Worm (Caenorhabditis elegans) whole organism, L4 larva: Measurements from ENCODE around the gene cav-2.
A peak's percentile ranks its signal among the peaks of the same experiment; 100 is the strongest.

ENCODE experiments used
- F10B5.3 ChIP-seq: sonication (generic microtip); optimal IDR thresholded peaks from 2 replicates; lab custom pipeline; 2016; ENCODE audit warnings: mild to moderate bottlenecking, missing genetic modification characterization, missing compliant biosample characterization
- R02D3.7 ChIP-seq: fragments of 150-350 bp; sonication (generic microtip); optimal IDR thresholded peaks from 3 replicates; lab custom pipeline; 2014; ENCODE audit warnings: missing biosample characterization, missing genetic modification characterization
- Y105C5A.15 ChIP-seq: fragments of 200-800 bp; sonication (Bioruptor generic); IDR thresholded peaks from 2 replicates; pipeline ENCODE4 v1.3.6; 2022; ENCODE audit warnings: missing genetic modification characterization, missing compliant biosample characterization
- aha-1 ChIP-seq: fragments of 150-350 bp; peaks from one replicate; lab custom pipeline; 2014; ENCODE audit warnings: missing biosample characterization, missing genetic modification characterization
- aly-2 ChIP-seq: sonication (generic microtip); optimal IDR thresholded peaks from 2 replicates; lab custom pipeline; 2018; ENCODE audit warnings: missing biosample characterization, missing genetic modification characterization
- attf-4 ChIP-seq: sonication (generic microtip); optimal IDR thresholded peaks from 3 replicates; lab custom pipeline; 2017; ENCODE audit warnings: missing biosample characterization, missing genetic modification characterization
- ceh-20 ChIP-seq: fragments of 200-800 bp; sonication (Bioruptor generic); IDR thresholded peaks from 2 replicates; pipeline ENCODE4 v1.3.6; 2022; ENCODE audit warnings: missing genetic modification reagents, missing genetic modification characterization, missing compliant biosample characterization
- ceh-44 ChIP-seq: fragments of 200-800 bp; sonication (Bioruptor generic); IDR thresholded peaks from 2 replicates; pipeline ENCODE4 v1.3.6; 2022; ENCODE audit warnings: missing genetic modification reagents, missing genetic modification characterization, missing compliant biosample characterization
- ceh-62 ChIP-seq: sonication (generic microtip); optimal IDR thresholded peaks from 2 replicates; lab custom pipeline; 2017; ENCODE audit warnings: missing biosample characterization, missing genetic modification characterization
- ceh-82 ChIP-seq: sonication (generic microtip); optimal IDR thresholded peaks from 2 replicates; lab custom pipeline; 2017; ENCODE audit warnings: missing biosample characterization, missing genetic modification characterization
- daf-16 ChIP-seq, 3 experiments: sonication (generic microtip); optimal IDR thresholded peaks; 2 replicates each; lab custom pipeline; 2016 to 2017; ENCODE audit warnings: missing genetic modification characterization in 3 of 3, missing genetic modification reagents in 3 of 3, mild to moderate bottlenecking in 2 of 3, missing compliant biosample characterization in 2 of 3, missing biosample characterization in 1 of 3, moderate library complexity in 1 of 3
- dmd-6 ChIP-seq: fragments of 200-800 bp; sonication (Bioruptor generic); IDR thresholded peaks from 2 replicates; pipeline ENCODE4 v1.3.6; 2022; ENCODE audit warnings: missing genetic modification reagents, missing genetic modification characterization, missing compliant biosample characterization
- dmd-9 ChIP-seq: fragments of 200-800 bp; sonication (Bioruptor generic); IDR thresholded peaks from 2 replicates; pipeline ENCODE4 v1.3.6; 2022; ENCODE audit warnings: missing genetic modification reagents, missing genetic modification characterization, missing compliant biosample characterization
- duxl-1 ChIP-seq: sonication (generic microtip); optimal IDR thresholded peaks from 2 replicates; lab custom pipeline; 2016; ENCODE audit warnings: mild to moderate bottlenecking, missing genetic modification characterization, moderate library complexity, missing compliant biosample characterization; ENCODE audit not compliant: poor library complexity
- dve-1 ChIP-seq: sonication (generic microtip); optimal IDR thresholded peaks from 2 replicates; lab custom pipeline; 2017; ENCODE audit warnings: antibody characterized with exemption, mild to moderate bottlenecking, missing genetic modification characterization, missing compliant biosample characterization; ENCODE audit not compliant: insufficient read depth
- fkh-10 ChIP-seq: fragments of 150-350 bp; optimal IDR thresholded peaks from 2 replicates; lab custom pipeline; 2014; ENCODE audit warnings: missing biosample characterization, missing genetic modification reagents, missing genetic modification characterization
- hmg-1.1 ChIP-seq: fragments of 200-800 bp; sonication (Bioruptor generic); IDR thresholded peaks from 2 replicates; pipeline ENCODE4 v1.3.6; 2022; ENCODE audit warnings: missing genetic modification reagents, missing genetic modification characterization, missing compliant biosample characterization
- jun-1 ChIP-seq: fragments of 150-350 bp; optimal IDR thresholded peaks from 2 replicates; lab custom pipeline; 2014; ENCODE audit warnings: missing biosample characterization, missing genetic modification reagents, missing genetic modification characterization
- lir-3 ChIP-seq: sonication (generic microtip); optimal IDR thresholded peaks from 2 replicates; lab custom pipeline; 2016; ENCODE audit warnings: mild to moderate bottlenecking, missing genetic modification characterization, missing compliant biosample characterization
- madf-9 ChIP-seq: fragments of 200-800 bp; sonication (Bioruptor generic); conservative IDR thresholded peaks from 2 replicates; pipeline ENCODE4 v1.3.6; 2022; ENCODE audit warnings: missing genetic modification reagents, missing genetic modification characterization, missing compliant biosample characterization
- mep-1 ChIP-seq: fragments of 150-350 bp; sonication (generic microtip); optimal IDR thresholded peaks from 3 replicates; lab custom pipeline; 2014; ENCODE audit warnings: missing biosample characterization, missing genetic modification characterization
- mes-2 ChIP-seq: sonication (generic microtip); optimal IDR thresholded peaks from 2 replicates; lab custom pipeline; 2016; ENCODE audit warnings: missing genotype, mild to moderate bottlenecking, missing genetic modification characterization, missing compliant biosample characterization; ENCODE audit not compliant: poor library complexity, severe bottlenecking
- nhr-6 ChIP-seq: fragments of 150-350 bp; optimal IDR thresholded peaks from 2 replicates; lab custom pipeline; 2014; ENCODE audit warnings: missing biosample characterization, missing genetic modification characterization
- nhr-76 ChIP-seq: fragments of 150-350 bp; optimal IDR thresholded peaks from 2 replicates; lab custom pipeline; 2014; ENCODE audit warnings: missing biosample characterization, missing genetic modification characterization
- pqm-1 ChIP-seq: sonication (generic microtip); optimal IDR thresholded peaks from 2 replicates; lab custom pipeline; 2017; ENCODE audit warnings: missing biosample characterization, missing genetic modification characterization
- rbr-2 ChIP-seq: sonication (generic microtip); optimal IDR thresholded peaks from 2 replicates; lab custom pipeline; 2016; ENCODE audit warnings: missing genotype, missing genetic modification characterization, missing compliant biosample characterization
- saeg-2 ChIP-seq: fragments of 200-800 bp; sonication (Bioruptor generic); IDR thresholded peaks from 2 replicates; pipeline ENCODE4 v1.3.6; 2022; ENCODE audit warnings: missing genetic modification reagents, missing genetic modification characterization, missing compliant biosample characterization
- sdz-12 ChIP-seq: fragments of 200-800 bp; sonication (Bioruptor generic); optimal IDR thresholded peaks from 2 replicates; lab custom pipeline; 2018; ENCODE audit warnings: mild to moderate bottlenecking, missing genetic modification characterization, missing compliant biosample characterization
- set-16 ChIP-seq: fragments of 200-800 bp; sonication (Bioruptor generic); IDR thresholded peaks from 2 replicates; pipeline ENCODE4 v1.3.6; 2022; ENCODE audit warnings: missing genetic modification reagents, missing genetic modification characterization, missing compliant biosample characterization
- tra-1 ChIP-seq: fragments of 200-800 bp; sonication (Bioruptor generic); IDR thresholded peaks from 2 replicates; pipeline ENCODE4 v1.3.6; 2022; ENCODE audit warnings: missing genetic modification reagents, missing genetic modification characterization, missing compliant biosample characterization
- unc-62 ChIP-seq, 3 experiments: fragments of 150-350 bp in 1 of 3; sonication (generic microtip); optimal IDR thresholded peaks in 2 of 3; peaks in 1 of 3; 1 replicate in 1 of 3; 2 replicates in 2 of 3; lab custom pipeline; 2014 to 2017; ENCODE audit warnings: missing biosample characterization in 3 of 3, missing genetic modification characterization in 3 of 3, missing genetic modification reagents in 3 of 3, missing genotype in 1 of 3
- ztf-11 ChIP-seq: fragments of 150-350 bp; optimal IDR thresholded peaks from 2 replicates; lab custom pipeline; 2014; ENCODE audit warnings: missing biosample characterization, missing genetic modification characterization
- ztf-7 ChIP-seq: fragments of 150-350 bp; optimal IDR thresholded peaks from 2 replicates; lab custom pipeline; 2014; ENCODE audit warnings: missing biosample characterization, missing genetic modification characterization

The cav-2 gene

DNA sequence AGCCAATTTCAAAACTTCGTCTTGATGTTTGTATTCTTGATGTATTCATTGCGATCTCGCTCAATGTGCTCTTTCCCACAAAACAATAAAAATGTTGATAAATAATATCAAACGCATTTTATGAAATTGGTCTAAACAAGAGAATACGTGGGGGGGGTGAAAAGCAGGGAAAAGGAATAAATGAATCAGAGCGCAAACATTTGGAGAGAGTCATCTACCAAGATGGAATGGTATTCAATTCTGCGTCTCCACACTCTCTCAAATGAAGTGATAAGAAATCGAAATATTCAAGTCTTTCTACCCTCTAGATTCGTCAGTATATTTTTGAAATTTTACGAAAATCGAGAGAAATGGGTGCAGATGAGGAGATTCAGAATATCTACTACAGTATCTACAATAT is 23.8 kb downstream of the cav-2 start, which contains the start of gene C50B8.5:
Gene C50B8.5 (plus strand): TSS at position 273 of the 400 bp plus-strand sequence.
- TF ChIP-seq R02D3.7 (tag; lab: Kevin White, UChicago): no peak
- no peak for TF ChIP-seq aha-1 (tag; lab: Kevin White, UChicago)
- no peak for TF ChIP-seq rbr-2 (tag; lab: Kevin White, UChicago)
- no peak for TF ChIP-seq ceh-82 (tag; lab: Kevin White, UChicago)
- TF ChIP-seq tra-1 (GFP tag; lab: Robert Waterston, UW): no peak
- no peak for TF ChIP-seq sdz-12 (GFP tag; lab: Kevin White, UChicago)
- TF ChIP-seq dmd-6 (GFP tag; lab: Robert Waterston, UW): peak; percentile 8; the same call in 1 of the 2 replicates
- peak; percentile 8 for TF ChIP-seq mep-1
- TF ChIP-seq pqm-1 (tag; lab: Kevin White, UChicago): peak; percentile 63
- TF ChIP-seq daf-16 (GFP tag; optimal IDR thresholded peaks at IDR 0.05; lab: Kevin White, UChicago): no peak
- peak; percentile 70 for TF ChIP-seq daf-16 (tag; optimal IDR thresholded peaks at IDR 0.05; lab: Kevin White, UChicago)
- no peak for TF ChIP-seq ztf-7 (tag; lab: Kevin White, UChicago)
- TF ChIP-seq attf-4 (tag; lab: Kevin White, UChicago): no peak
- no peak for TF ChIP-seq fkh-10 (GFP tag; lab: Kevin White, UChicago)
- TF ChIP-seq lir-3: no peak
- TF ChIP-seq hmg-1.1 (GFP tag; lab: Robert Waterston, UW): no peak
- TF ChIP-seq duxl-1 (tag; lab: Kevin White, UChicago): peak; percentile 0
- no peak for TF ChIP-seq set-16 (GFP tag; lab: Robert Waterston, UW)
- peak; percentile 53 for TF ChIP-seq mes-2
- no peak for TF ChIP-seq ceh-44 (GFP tag; lab: Robert Waterston, UW)
- TF ChIP-seq saeg-2 (GFP tag; lab: Robert Waterston, UW): no peak
- TF ChIP-seq aly-2 (tag; lab: Kevin White, UChicago): no peak
- TF ChIP-seq madf-9 (GFP tag; lab: Robert Waterston, UW): no peak
- peak; percentile 88 for TF ChIP-seq nhr-6
- peak in 1 of 2 experiments; percentile 85 for TF ChIP-seq unc-62 (GFP tag; optimal IDR thresholded peaks at IDR 0.05 in 1 of 2; lab: Kevin White, UChicago)
- TF ChIP-seq unc-62 (tag; optimal IDR thresholded peaks at IDR 0.05; lab: Kevin White, UChicago): no peak
- peak; percentile 65 for TF ChIP-seq dve-1
- TF ChIP-seq Y105C5A.15 (GFP tag; lab: Robert Waterston, UW): no peak

DNA sequence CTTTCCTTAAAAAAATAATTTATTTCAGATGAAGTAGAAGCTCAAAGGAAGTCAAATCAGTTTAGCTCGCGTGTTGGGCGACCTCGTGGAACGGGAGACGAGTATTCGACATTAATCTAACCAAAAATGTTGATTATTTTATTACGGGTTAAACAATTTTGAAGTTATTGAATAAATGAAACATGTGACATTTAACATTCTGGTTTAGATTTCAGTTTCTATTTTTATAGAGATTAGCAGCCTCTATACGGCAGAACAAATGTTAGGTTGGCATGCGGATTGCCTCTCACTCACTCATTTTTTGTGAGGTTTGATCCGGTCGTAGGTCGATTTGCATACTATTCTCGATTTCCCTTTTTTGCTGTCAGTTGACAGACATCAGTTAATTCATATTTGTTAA is 27.6 kb downstream of the cav-2 start, which contains the start of gene F53F4.1:
Gene F53F4.1 (plus strand): TSS at position 301 of the 400 bp plus-strand sequence.
- no peak for TF ChIP-seq nhr-6
- no peak for TF ChIP-seq F10B5.3 (tag; lab: Kevin White, UChicago)
- TF ChIP-seq jun-1 (tag; lab: Kevin White, UChicago): no peak
- no peak for TF ChIP-seq mes-2
- no peak for TF ChIP-seq unc-62 (GFP tag; optimal IDR thresholded peaks at IDR 0.05 in 1 of 2; lab: Kevin White, UChicago)
- TF ChIP-seq unc-62 (tag; optimal IDR thresholded peaks at IDR 0.05; lab: Kevin White, UChicago): no peak
- no peak for TF ChIP-seq aha-1 (tag; lab: Kevin White, UChicago)
- TF ChIP-seq R02D3.7 (tag; lab: Kevin White, UChicago): no peak
- no peak for TF ChIP-seq nhr-76 (tag; lab: Kevin White, UChicago)

DNA sequence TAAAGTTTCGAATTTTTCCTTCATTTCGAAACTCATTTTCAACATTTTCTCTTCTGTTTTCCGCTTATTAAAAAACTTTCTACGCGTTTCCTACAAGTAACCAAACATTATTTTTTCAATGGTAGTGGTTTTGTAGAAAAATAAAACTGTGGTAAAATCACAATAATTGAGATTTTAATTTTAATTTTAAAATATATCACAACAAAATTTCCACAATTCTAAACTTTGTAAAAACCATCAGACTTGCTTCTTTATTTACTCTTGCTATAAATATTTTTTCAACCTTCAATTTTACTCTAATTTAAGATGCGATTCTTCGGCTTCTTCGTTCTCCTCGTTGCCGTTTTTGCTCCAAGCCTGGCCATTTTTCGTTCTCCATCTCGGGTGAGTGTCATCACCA is 31.0 kb downstream of the cav-2 start, which contains the start of gene F53F4.17:
Gene F53F4.17 (plus strand): TSS at position 301 of the 400 bp plus-strand sequence.
- no peak for TF ChIP-seq sdz-12 (GFP tag; lab: Kevin White, UChicago)
- TF ChIP-seq ceh-62: no peak
- no peak for TF ChIP-seq ztf-7 (tag; lab: Kevin White, UChicago)
- TF ChIP-seq dmd-9 (GFP tag; lab: Robert Waterston, UW): no peak
- no peak for TF ChIP-seq fkh-10 (GFP tag; lab: Kevin White, UChicago)
- TF ChIP-seq ceh-20 (GFP tag; lab: Robert Waterston, UW): no peak

DNA sequence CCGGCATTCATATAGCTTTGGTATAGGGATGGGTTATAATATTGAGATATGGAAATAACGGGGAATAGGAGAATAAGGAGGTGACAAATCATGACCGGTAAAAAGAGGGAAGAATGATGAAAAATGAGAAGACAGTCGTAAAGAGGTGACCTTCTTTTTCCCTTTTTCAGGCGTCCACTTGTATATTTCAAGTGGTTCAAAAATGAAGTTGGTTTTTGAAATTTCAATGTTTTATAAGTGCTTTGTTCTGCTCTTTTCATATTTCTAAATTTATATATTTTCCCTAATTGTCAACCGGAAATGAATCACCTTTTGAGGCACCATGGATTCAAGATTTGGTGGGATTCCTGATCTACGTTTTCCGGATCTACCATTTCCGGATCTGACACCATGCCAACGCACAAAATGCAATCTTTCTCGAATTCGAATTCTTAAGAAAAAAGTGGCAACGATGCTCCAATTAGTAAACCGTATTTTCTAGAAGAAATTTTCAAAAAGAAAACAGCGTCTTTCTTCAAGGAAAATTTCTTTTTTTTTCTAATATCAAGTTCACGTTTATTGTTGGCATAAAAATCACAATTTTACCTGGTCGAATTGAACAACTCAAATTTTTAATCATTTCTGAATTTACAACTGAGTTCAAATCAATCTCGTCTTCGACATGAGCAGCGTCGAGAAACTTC is 32.7 kb downstream of the cav-2 start, which contains the start of the genes F53F4.2 and F53F4.18:
Gene F53F4.2 (minus strand): TSS at position 101 of the 683 bp plus-strand sequence.
Gene F53F4.18 (plus strand): TSS at position 633 of the 683 bp plus-strand sequence.
- no peak for TF ChIP-seq dve-1
- no peak for TF ChIP-seq dmd-9 (GFP tag; lab: Robert Waterston, UW)
- TF ChIP-seq sdz-12 (GFP tag; lab: Kevin White, UChicago): no peak
- no peak for TF ChIP-seq aly-2 (tag; lab: Kevin White, UChicago)
- no peak for TF ChIP-seq ztf-11 (tag; lab: Kevin White, UChicago)
